Fruit fly (Drosophila melanogaster) whole organism, adult: ENCODE results near the gene defl.
A peak's percentile ranks its signal among the peaks of the same experiment; 100 is the strongest.

Source experiments
- CG11617 ChIP-seq: fragments of 200-800 bp; sonication (Bioruptor generic); optimal IDR thresholded peaks from 2 replicates; lab custom pipeline; 2017; ENCODE audit warnings: mild to moderate bottlenecking, missing biosample characterization, missing genetic modification reagents, missing genetic modification characterization
- CG12768 ChIP-seq: fragments of 200-800 bp; sonication (Bioruptor generic); optimal IDR thresholded peaks from 2 replicates; lab custom pipeline; 2017; ENCODE audit warnings: missing biosample characterization, missing genetic modification characterization, mild to moderate bottlenecking, moderate library complexity, missing genetic modification reagents
- CG14711 ChIP-seq: fragments of 200-800 bp; sonication (Bioruptor generic); optimal IDR thresholded peaks from 2 replicates; lab custom pipeline; 2018; ENCODE audit warnings: missing biosample characterization, mild to moderate bottlenecking, missing genetic modification characterization, moderate library complexity
- CG1620 ChIP-seq: fragments of 200-800 bp; sonication (Bioruptor generic); optimal IDR thresholded peaks from 2 replicates; lab custom pipeline; 2016; ENCODE audit warnings: missing biosample characterization, missing genetic modification characterization
- CG33017 ChIP-seq: fragments of 200-800 bp; sonication (Bioruptor generic); optimal IDR thresholded peaks from 2 replicates; lab custom pipeline; 2018; ENCODE audit warnings: missing biosample characterization, mild to moderate bottlenecking, missing genetic modification characterization, moderate library complexity
- CG5204 ChIP-seq: fragments of 200-800 bp; sonication (Bioruptor generic); optimal IDR thresholded peaks from 2 replicates; lab custom pipeline; 2016; ENCODE audit warnings: missing biosample characterization, missing genetic modification characterization
- CG7045 ChIP-seq: fragments of 200-800 bp; sonication (Bioruptor generic); optimal IDR thresholded peaks from 2 replicates; lab custom pipeline; 2017; ENCODE audit warnings: missing biosample characterization, mild to moderate bottlenecking, missing genetic modification characterization
- CG7101 ChIP-seq: fragments of 200-800 bp; sonication (Bioruptor generic); optimal IDR thresholded peaks from 2 replicates; lab custom pipeline; 2018; ENCODE audit warnings: missing biosample characterization, mild to moderate bottlenecking, missing genetic modification characterization, moderate library complexity
- Clk ChIP-seq: fragments of 200-800 bp; sonication (Bioruptor generic); optimal IDR thresholded peaks from 2 replicates; lab custom pipeline; 2017; ENCODE audit warnings: missing biosample characterization, missing genetic modification characterization
- Crg-1 ChIP-seq: fragments of 200-800 bp; sonication (Bioruptor generic); optimal IDR thresholded peaks from 2 replicates; lab custom pipeline; 2016; ENCODE audit warnings: missing biosample characterization, missing genetic modification characterization
- Hr96 ChIP-seq: fragments of 200-800 bp; sonication (Bioruptor generic); optimal IDR thresholded peaks from 2 replicates; lab custom pipeline; 2016; ENCODE audit warnings: missing biosample characterization, missing genetic modification characterization
- Mnt ChIP-seq: fragments of 200-800 bp; sonication (Bioruptor generic); optimal IDR thresholded peaks from 2 replicates; lab custom pipeline; 2016; ENCODE audit warnings: missing biosample characterization, mild to moderate bottlenecking, missing genetic modification characterization
- bab1 ChIP-seq: fragments of 200-800 bp; sonication (Bioruptor generic); optimal IDR thresholded peaks from 3 replicates; lab custom pipeline; 2019; ENCODE audit warnings: missing biosample characterization, mild to moderate bottlenecking, missing genetic modification characterization, moderate library complexity
- cic ChIP-seq: fragments of 200-800 bp; sonication (Bioruptor generic); optimal IDR thresholded peaks from 2 replicates; lab custom pipeline; 2017; ENCODE audit warnings: missing biosample characterization, mild to moderate bottlenecking, missing genetic modification characterization, moderate library complexity
- cnc ChIP-seq, 2 experiments: fragments of >200 bp; optimal IDR thresholded peaks; 2 replicates each; lab custom pipeline; 2017
- kay ChIP-seq: fragments of 200-800 bp; sonication (Bioruptor generic); peaks from one replicate; lab custom pipeline; 2016; ENCODE audit warnings: missing biosample characterization, missing genetic modification characterization, borderline replicate concordance
- ovo ChIP-seq: fragments of 200-800 bp; sonication (Bioruptor generic); optimal IDR thresholded peaks from 2 replicates; lab custom pipeline; 2016; ENCODE audit warnings: missing biosample characterization, missing genetic modification characterization
- pad ChIP-seq: fragments of 200-800 bp; sonication (Bioruptor generic); optimal IDR thresholded peaks from 3 replicates; lab custom pipeline; 2017; ENCODE audit warnings: missing biosample characterization, missing genetic modification characterization, mild to moderate bottlenecking, moderate library complexity, missing genetic modification reagents
- tj ChIP-seq: fragments of 200-800 bp; sonication (Bioruptor generic); optimal IDR thresholded peaks from 3 replicates; lab custom pipeline; 2017; ENCODE audit warnings: missing biosample characterization, mild to moderate bottlenecking, missing genetic modification characterization, moderate library complexity
- toe ChIP-seq: fragments of 200-800 bp; sonication (Bioruptor generic); optimal IDR thresholded peaks from 2 replicates; lab custom pipeline; 2016; ENCODE audit warnings: missing biosample characterization, missing genetic modification characterization

Gene defl

dm6 chr3L:9694867-9695236, 28.4 kb upstream of the defl start:
- no peak for TF ChIP-seq ovo (GFP tag; lab: Kevin White, UChicago)
- TF ChIP-seq Clk (GFP tag; lab: Kevin White, UChicago) = no peak
- no peak for TF ChIP-seq CG14711
- TF ChIP-seq CG7101 (tag; lab: Kevin White, UChicago) = no peak
- no peak for TF ChIP-seq toe (GFP tag; lab: Kevin White, UChicago)
- no peak for TF ChIP-seq CG11617 (GFP tag; lab: Kevin White, UChicago)
- TF ChIP-seq cnc (optimal IDR thresholded peaks at IDR 0.05; lab: Kevin White, UChicago) = no peak
- no peak for TF ChIP-seq CG12768
- no peak for TF ChIP-seq Mnt
- no peak for TF ChIP-seq CG7045 (GFP tag; lab: Kevin White, UChicago)

dm6 chr3L:9695242-9695641, 28.0 kb upstream of the defl start:
- TF ChIP-seq toe (GFP tag; lab: Kevin White, UChicago) = no peak
- TF ChIP-seq cic (GFP tag; lab: Kevin White, UChicago) = peak; percentile 45

- TF ChIP-seq kay (GFP tag; lab: Kevin White, UChicago) (peak; percentile 66), CG12768 (no peak)
These were observed 27.6 kb upstream of the defl start for dm6 chr3L:9695647-9696046.

DNA sequence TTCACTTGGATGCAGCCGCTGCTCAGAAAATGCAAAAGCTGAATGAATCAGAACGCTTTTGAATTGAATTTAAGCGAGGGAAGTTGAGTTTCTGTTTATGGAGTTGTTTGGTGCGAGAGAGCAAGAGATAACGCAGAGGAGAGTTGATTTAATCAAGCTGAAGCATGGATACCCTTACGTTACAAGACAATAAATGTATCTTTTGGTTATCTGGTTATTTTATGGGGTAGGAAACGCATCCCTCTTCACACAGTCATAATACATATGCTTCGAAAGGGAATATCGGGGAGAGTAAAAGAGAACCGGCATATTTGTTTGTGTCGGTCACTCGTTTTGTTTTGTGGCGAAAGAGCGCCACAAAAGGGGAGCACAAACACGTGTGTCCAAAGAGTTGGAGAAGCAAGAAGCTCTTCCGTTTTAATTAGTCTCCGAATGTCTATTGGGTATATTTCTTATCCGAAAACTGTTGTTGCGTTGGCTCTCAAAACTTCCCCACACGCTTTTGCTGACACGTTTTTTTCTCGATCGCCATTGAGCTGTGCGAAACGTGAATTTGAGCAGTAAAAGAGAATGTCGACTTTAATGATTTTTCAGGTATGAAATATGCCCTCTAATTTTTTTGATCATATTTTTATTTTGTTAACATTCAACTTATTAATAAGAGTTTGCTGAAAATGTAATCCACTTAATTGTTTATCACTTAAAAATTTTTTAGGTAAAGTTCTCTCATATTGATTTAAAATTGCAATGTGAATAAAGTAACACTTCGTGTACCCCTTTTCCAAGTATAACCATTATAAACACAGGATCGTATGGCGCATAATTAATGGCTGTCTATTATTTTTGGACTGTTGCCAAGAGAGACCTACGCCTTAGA, 26.3 kb upstream of the defl start, which contains the start of gene Prps:
TSS of gene Prps (minus strand) at position 51 of the 877 bp plus-strand sequence.
- TF ChIP-seq CG5204 (no peak), Clk (GFP tag; lab: Kevin White, UChicago) (no peak), Hr96 (GFP tag; lab: Kevin White, UChicago) (peak; percentile 10), ovo (GFP tag; lab: Kevin White, UChicago) (no peak), cic (GFP tag; lab: Kevin White, UChicago) (peak; percentile 87), bab1 (GFP tag; lab: Kevin White, UChicago) (peak; percentile 80), CG1620 (GFP tag; lab: Kevin White, UChicago) (no peak), tj (GFP tag; lab: Kevin White, UChicago) (peak; percentile 96), Mnt (peak; percentile 48), kay (GFP tag; lab: Kevin White, UChicago) (peak; percentile 69), Crg-1 (GFP tag; lab: Kevin White, UChicago) (peak; percentile 16), pad (GFP tag; lab: Kevin White, UChicago) (peak; percentile 97), cnc (optimal IDR thresholded peaks at IDR 0.05; lab: Kevin White, UChicago) (no peak), CG12768 (peak; percentile 56), CG14711 (peak; percentile 47), CG7101 (tag; lab: Kevin White, UChicago) (peak; percentile 45), toe (GFP tag; lab: Kevin White, UChicago) (no peak), CG33017 (tag; lab: Kevin White, UChicago) (peak; percentile 74), CG11617 (GFP tag; lab: Kevin White, UChicago) (no peak), CG7045 (GFP tag; lab: Kevin White, UChicago) (peak; percentile 51)

- no peak for TF ChIP-seq CG5204
- no peak for TF ChIP-seq cnc (optimal IDR thresholded peaks at IDR 0.05; lab: Kevin White, UChicago)
- no peak for TF ChIP-seq CG12768
- TF ChIP-seq cic (GFP tag; lab: Kevin White, UChicago) = no peak
- TF ChIP-seq Clk (GFP tag; lab: Kevin White, UChicago) = no peak
These were observed 25.7 kb upstream of the defl start for dm6 chr3L:9697527-9697883.

- TF ChIP-seq cnc (optimal IDR thresholded peaks at IDR 0.05; lab: Kevin White, UChicago) = no peak
- TF ChIP-seq CG5204 = no peak
- TF ChIP-seq bab1 (GFP tag; lab: Kevin White, UChicago) = peak; percentile 28
- TF ChIP-seq CG12768 = peak; percentile 24
- TF ChIP-seq pad (GFP tag; lab: Kevin White, UChicago) = peak; percentile 43
- peak; percentile 68 for TF ChIP-seq CG11617 (GFP tag; lab: Kevin White, UChicago)
- peak; percentile 55 for TF ChIP-seq CG14711
- TF ChIP-seq kay (GFP tag; lab: Kevin White, UChicago) = no peak
- peak; percentile 48 for TF ChIP-seq CG1620 (GFP tag; lab: Kevin White, UChicago)
- no peak for TF ChIP-seq Clk (GFP tag; lab: Kevin White, UChicago)
- TF ChIP-seq CG7101 (tag; lab: Kevin White, UChicago) = peak; percentile 35
- TF ChIP-seq cic (GFP tag; lab: Kevin White, UChicago) = peak; percentile 40
- TF ChIP-seq CG7045 (GFP tag; lab: Kevin White, UChicago) = no peak
- peak; percentile 30 for TF ChIP-seq Hr96 (GFP tag; lab: Kevin White, UChicago)
- TF ChIP-seq Mnt = peak; percentile 61
- no peak for TF ChIP-seq toe (GFP tag; lab: Kevin White, UChicago)
- peak; percentile 36 for TF ChIP-seq ovo (GFP tag; lab: Kevin White, UChicago)
- TF ChIP-seq Crg-1 (GFP tag; lab: Kevin White, UChicago) = no peak
- peak; percentile 57 for TF ChIP-seq tj (GFP tag; lab: Kevin White, UChicago)
- TF ChIP-seq CG33017 (tag; lab: Kevin White, UChicago) = no peak
These were observed 25.0 kb upstream of the defl start, which contains the start of gene Ubc4 for dm6 chr3L:9698193-9698642. Gene Ubc4 (plus strand): TSS chr3L:9698336.
